Worm (Caenorhabditis elegans) whole organism, L4/young adult: ENCODE results near the gene F28F9.2.

Experiments
- W03F9.2 ChIP-seq: fragments of 150-350 bp; optimal IDR thresholded peaks from 2 replicates; lab custom pipeline; 2014; ENCODE audit warnings: missing biosample characterization, missing genetic modification characterization
- dao-5 ChIP-seq: sonication (generic microtip); optimal IDR thresholded peaks from 2 replicates; lab custom pipeline; 2016; ENCODE audit warnings: missing genotype, missing genetic modification characterization, moderate library complexity, missing compliant biosample characterization
- him-1 ChIP-seq: sonication (generic microtip); optimal IDR thresholded peaks from 2 replicates; lab custom pipeline; 2016; ENCODE audit warnings: missing genotype, missing genetic modification reagents, missing genetic modification characterization, missing compliant biosample characterization

- TF ChIP-seq W03F9.2 (tag; lab: Kevin White, UChicago) (no peak), dao-5 (tag; lab: Kevin White, UChicago) (no peak), him-1 (tag; lab: Kevin White, UChicago) (no peak)
Observed at ce11 chrIV:3805219-3805618, 34.3 kb upstream of the F28F9.2 start, which contains the start of gene fbxc-47.
